Fruit fly (Drosophila melanogaster) whole organism, embryonic: ENCODE data around the gene CG12522.

Source experiments
- Abd-B ChIP-seq: fragments of 200-800 bp; sonication (Bioruptor generic); optimal IDR thresholded peaks from 2 replicates; lab custom pipeline; 2018; ENCODE audit warnings: missing biosample characterization, mild to moderate bottlenecking, missing genetic modification characterization, moderate library complexity
- Atf6 ChIP-seq: fragments of 200-800 bp; sonication (Bioruptor generic); IDR thresholded peaks from 2 replicates; pipeline ENCODE4 v1.3.6; 2022; ENCODE audit warnings: missing biosample characterization, missing genetic modification characterization
- Blimp-1 ChIP-seq: fragments of 200-800 bp; sonication (Bioruptor generic); optimal IDR thresholded peaks from 3 replicates; lab custom pipeline; 2018; ENCODE audit warnings: missing biosample characterization, missing genetic modification characterization, mild to moderate bottlenecking, moderate library complexity, missing genetic modification reagents
- CG10267 ChIP-seq: fragments of 200-800 bp; sonication (Bioruptor generic); optimal IDR thresholded peaks from 2 replicates; lab custom pipeline; 2018; ENCODE audit warnings: missing biosample characterization, mild to moderate bottlenecking, missing genetic modification characterization, moderate library complexity
- CG10959 ChIP-seq: fragments of 200-800 bp; sonication (Bioruptor generic); IDR thresholded peaks from 2 replicates; pipeline ENCODE4 v1.3.6; 2022; ENCODE audit warnings: missing biosample characterization, missing genetic modification characterization
- CG11723 ChIP-seq: fragments of 200-800 bp; sonication (Bioruptor generic); optimal IDR thresholded peaks from 2 replicates; lab custom pipeline; 2017; ENCODE audit warnings: missing biosample characterization, mild to moderate bottlenecking, missing genetic modification characterization
- CG13624 ChIP-seq: fragments of 200-800 bp; sonication (Bioruptor generic); optimal IDR thresholded peaks from 2 replicates; lab custom pipeline; 2016; ENCODE audit warnings: missing biosample characterization, missing genetic modification characterization
- CG16863 ChIP-seq: fragments of 200-800 bp; sonication (Bioruptor generic); optimal IDR thresholded peaks from 3 replicates; lab custom pipeline; 2016; ENCODE audit warnings: missing biosample characterization, missing genetic modification characterization
- CG18599 ChIP-seq: fragments of 200-800 bp; sonication (Bioruptor generic); optimal IDR thresholded peaks from 3 replicates; lab custom pipeline; 2017; ENCODE audit warnings: missing biosample characterization, missing genetic modification characterization, mild to moderate bottlenecking, moderate library complexity, missing genetic modification reagents
- CG3847 ChIP-seq: fragments of 200-800 bp; sonication (Bioruptor generic); IDR thresholded peaks from 2 replicates; pipeline ENCODE4 v1.3.6; 2022; ENCODE audit warnings: missing biosample characterization, missing genetic modification characterization
- CG4282 ChIP-seq: fragments of 200-800 bp; sonication (Bioruptor generic); optimal IDR thresholded peaks from 2 replicates; lab custom pipeline; 2016; ENCODE audit warnings: missing biosample characterization, missing genetic modification characterization
- CG4360 ChIP-seq: fragments of 200-800 bp; sonication (Bioruptor generic); IDR thresholded peaks from 2 replicates; pipeline ENCODE4 v1.3.6; 2022; ENCODE audit warnings: missing biosample characterization, missing genetic modification characterization
- CG4404 ChIP-seq: fragments of 200-800 bp; sonication (Bioruptor generic); IDR thresholded peaks from 2 replicates; pipeline ENCODE4 v1.3.6; 2022; ENCODE audit warnings: missing biosample characterization, missing genetic modification characterization
- CG6654 ChIP-seq: fragments of 200-800 bp; sonication (Bioruptor generic); optimal IDR thresholded peaks from 2 replicates; lab custom pipeline; 2017; ENCODE audit warnings: missing biosample characterization, mild to moderate bottlenecking, missing genetic modification characterization
- CG6765 ChIP-seq: fragments of 200-800 bp; sonication (Bioruptor generic); optimal IDR thresholded peaks from 3 replicates; lab custom pipeline; 2017; ENCODE audit warnings: missing biosample characterization, mild to moderate bottlenecking, missing genetic modification characterization
- CG7839 ChIP-seq: fragments of 200-800 bp; sonication (Bioruptor generic); optimal IDR thresholded peaks from 3 replicates; lab custom pipeline; 2018; ENCODE audit warnings: missing biosample characterization, mild to moderate bottlenecking, missing genetic modification characterization, moderate library complexity
- CG8281 ChIP-seq: fragments of 200-800 bp; sonication (Bioruptor generic); optimal IDR thresholded peaks from 2 replicates; lab custom pipeline; 2018; ENCODE audit warnings: missing biosample characterization, mild to moderate bottlenecking, missing genetic modification characterization, moderate library complexity
- CG8765 ChIP-seq: fragments of 200-800 bp; sonication (Bioruptor generic); IDR thresholded peaks from 2 replicates; pipeline ENCODE4 v1.3.6; 2022; ENCODE audit warnings: missing biosample characterization, missing genetic modification characterization
- CG8944 ChIP-seq: fragments of 200-800 bp; sonication (Bioruptor generic); optimal IDR thresholded peaks from 3 replicates; lab custom pipeline; 2016; ENCODE audit warnings: missing biosample characterization, missing genetic modification characterization
- CG9797 ChIP-seq: fragments of 200-800 bp; sonication (Bioruptor generic); optimal IDR thresholded peaks from 3 replicates; lab custom pipeline; 2018; ENCODE audit warnings: missing biosample characterization, mild to moderate bottlenecking, missing genetic modification characterization
- CG9932 ChIP-seq: fragments of 200-800 bp; sonication (Bioruptor generic); IDR thresholded peaks from 2 replicates; pipeline ENCODE4 v1.3.6; 2022; ENCODE audit warnings: missing biosample characterization, missing genetic modification characterization
- Doc3 ChIP-seq: fragments of 200-800 bp; sonication (Bioruptor generic); IDR thresholded peaks from 3 replicates; pipeline ENCODE4 v1.3.6; 2022; ENCODE audit warnings: missing biosample characterization, missing genetic modification characterization; ENCODE audit not compliant: partially characterized antibody
- Fer2 ChIP-seq: fragments of 200-800 bp; sonication (Bioruptor generic); optimal IDR thresholded peaks from 2 replicates; lab custom pipeline; 2018; ENCODE audit warnings: missing biosample characterization, mild to moderate bottlenecking, missing genetic modification characterization, moderate library complexity
- H15 ChIP-seq: fragments of 200-800 bp; sonication (Bioruptor generic); IDR thresholded peaks from 3 replicates; pipeline ENCODE4 v1.3.6; 2022; ENCODE audit warnings: missing biosample characterization, missing genetic modification characterization
- Hand ChIP-seq: fragments of 200-800 bp; sonication (Bioruptor generic); optimal IDR thresholded peaks from 2 replicates; lab custom pipeline; 2017; ENCODE audit warnings: mild to moderate bottlenecking, missing biosample characterization, missing genetic modification reagents, missing genetic modification characterization
- HmgZ ChIP-seq: fragments of 200-800 bp; sonication (Bioruptor generic); optimal IDR thresholded peaks from 2 replicates; lab custom pipeline; 2018; ENCODE audit warnings: missing biosample characterization, mild to moderate bottlenecking, missing genetic modification characterization
- MBD-R2 ChIP-seq: fragments of 200-800 bp; sonication (Bioruptor generic); IDR thresholded peaks from 2 replicates; pipeline ENCODE4 v1.3.6; 2022; ENCODE audit warnings: missing biosample characterization, missing genetic modification characterization
- Nf-YC ChIP-seq: fragments of 200-800 bp; optimal IDR thresholded peaks from 3 replicates; lab custom pipeline; 2019; ENCODE audit warnings: missing biosample characterization, mild to moderate bottlenecking, missing genetic modification characterization, moderate library complexity
- Oaz ChIP-seq: fragments of 200-800 bp; sonication (Bioruptor generic); IDR thresholded peaks from 2 replicates; pipeline ENCODE4 v1.3.6; 2022; ENCODE audit warnings: missing biosample characterization, missing genetic modification characterization
- Poxn ChIP-seq: fragments of 200-800 bp; sonication (Bioruptor generic); IDR thresholded peaks from 2 replicates; pipeline ENCODE4 v1.3.6; 2022; ENCODE audit warnings: missing biosample characterization, missing genetic modification characterization
- Tbp ChIP-seq: fragments of >200 bp; optimal IDR thresholded peaks from 2 replicates; lab custom pipeline; 2018; ENCODE audit warnings: missing biosample characterization, missing genetic modification characterization
- Usf ChIP-seq: fragments of 200-800 bp; sonication (Bioruptor generic); optimal IDR thresholded peaks from 2 replicates; lab custom pipeline; 2017; ENCODE audit warnings: missing genotype, missing biosample characterization, missing genetic modification characterization
- aop ChIP-seq: fragments of 200-800 bp; sonication (Bioruptor generic); IDR thresholded peaks from 2 replicates; pipeline ENCODE4 v1.3.6; 2022; ENCODE audit warnings: missing biosample characterization, missing genetic modification characterization
- bbx ChIP-seq: fragments of 200-800 bp; sonication (Bioruptor generic); IDR thresholded peaks from 2 replicates; pipeline ENCODE4 v1.3.6; 2022; ENCODE audit warnings: missing biosample characterization, missing genetic modification characterization; ENCODE audit not compliant: partially characterized antibody
- bowl ChIP-seq: fragments of 200-800 bp; sonication (Bioruptor generic); IDR thresholded peaks from 2 replicates; pipeline ENCODE4 v1.3.6; 2022; ENCODE audit warnings: missing biosample characterization, missing genetic modification characterization
- dan ChIP-seq: fragments of 200-800 bp; sonication (Bioruptor generic); IDR thresholded peaks from 2 replicates; pipeline ENCODE4 v1.3.6; 2022; ENCODE audit warnings: missing biosample characterization, missing genetic modification characterization
- disco-r ChIP-seq: fragments of 200-800 bp; sonication (Bioruptor generic); optimal IDR thresholded peaks from 2 replicates; lab custom pipeline; 2016; ENCODE audit warnings: missing biosample characterization, missing genetic modification characterization
- grau ChIP-seq: fragments of 200-800 bp; optimal IDR thresholded peaks from 3 replicates; lab custom pipeline; 2019; ENCODE audit warnings: missing biosample characterization, mild to moderate bottlenecking, missing genetic modification characterization, moderate library complexity
- klu ChIP-seq: fragments of 200-800 bp; sonication (Bioruptor generic); IDR thresholded peaks from 2 replicates; pipeline ENCODE4 v1.3.6; 2022; ENCODE audit warnings: missing biosample characterization, missing genetic modification characterization
- kni ChIP-seq: fragments of 200-800 bp; sonication (Bioruptor generic); optimal IDR thresholded peaks from 3 replicates; lab custom pipeline; 2017; ENCODE audit warnings: mild to moderate bottlenecking, missing biosample characterization, missing genetic modification reagents, missing genetic modification characterization
- pan ChIP-seq, 4 experiments: fragments of >200 bp in 3 of 4; fragments of 200-800 bp in 1 of 4; sonication (Bioruptor generic) in 1 of 4; optimal IDR thresholded peaks in 3 of 4; IDR thresholded peaks in 1 of 4; 2 replicates each; pipeline versions ENCODE4 v1.3.6 to Lab custom; 2017 to 2022; ENCODE audit warnings: missing biosample characterization in 2 of 4, missing genetic modification characterization in 2 of 4, mixed read lengths in 1 of 4
- peb ChIP-seq: fragments of 200-800 bp; sonication (Bioruptor generic); IDR thresholded peaks from 2 replicates; pipeline ENCODE4 v1.3.6; 2022; ENCODE audit warnings: missing biosample characterization, missing genetic modification characterization
- psq ChIP-seq: fragments of 200-800 bp; sonication (Bioruptor generic); optimal IDR thresholded peaks from 2 replicates; lab custom pipeline; 2017; ENCODE audit warnings: missing biosample characterization, missing genetic modification characterization
- seq ChIP-seq: fragments of 200-800 bp; sonication (Bioruptor generic); IDR thresholded peaks from 2 replicates; pipeline ENCODE4 v1.3.6; 2022; ENCODE audit warnings: missing biosample characterization, missing genetic modification characterization
- sna ChIP-seq: fragments of 200-800 bp; sonication (Bioruptor generic); IDR thresholded peaks from 2 replicates; pipeline ENCODE4 v1.3.6; 2022; ENCODE audit warnings: missing biosample characterization, missing genetic modification characterization; ENCODE audit not compliant: partially characterized antibody
- sqz ChIP-seq: fragments of 200-800 bp; sonication (Bioruptor generic); optimal IDR thresholded peaks from 3 replicates; lab custom pipeline; 2018; ENCODE audit warnings: missing biosample characterization, mild to moderate bottlenecking, missing genetic modification characterization
- stwl ChIP-seq: fragments of 200-800 bp; sonication (Bioruptor generic); optimal IDR thresholded peaks from 3 replicates; lab custom pipeline; 2018; ENCODE audit warnings: missing biosample characterization, mild to moderate bottlenecking, missing genetic modification characterization, moderate library complexity
- tin ChIP-seq: fragments of 200-800 bp; sonication (Bioruptor generic); optimal IDR thresholded peaks from 3 replicates; lab custom pipeline; 2016; ENCODE audit warnings: missing biosample characterization, missing genetic modification characterization
- vvl ChIP-seq: fragments of 200-800 bp; sonication (Bioruptor generic); IDR thresholded peaks from 2 replicates; pipeline ENCODE4 v1.3.6; 2022; ENCODE audit warnings: missing biosample characterization, missing genetic modification characterization

CG12522 gene

dm6 chr3L:11084557-11085231 lies 23.3 kb upstream of the CG12522 start (continued):
- peak; percentile 76; the same call in 1 of the 2 replicates for TF ChIP-seq MBD-R2 (GFP tag; lab: Robert Waterston, UW)
- peak; percentile 94 for TF ChIP-seq HmgZ (tag; lab: Kevin White, UChicago)
- TF ChIP-seq tin (GFP tag; lab: Kevin White, UChicago) = peak; percentile 97
- TF ChIP-seq CG10267 (tag; lab: Kevin White, UChicago) = peak; percentile 94
- no peak for TF ChIP-seq Doc3 (GFP tag; lab: Robert Waterston, UW)
- TF ChIP-seq CG16863 (GFP tag; lab: Kevin White, UChicago) = peak; percentile 97
- TF ChIP-seq CG13624 (GFP tag; lab: Kevin White, UChicago) = peak; percentile 96
- TF ChIP-seq peb (GFP tag; lab: Robert Waterston, UW) = peak; percentile 91
- peak; percentile 85 for TF ChIP-seq Hand
- TF ChIP-seq disco-r = peak; percentile 92
- TF ChIP-seq CG4282 (GFP tag; lab: Kevin White, UChicago) = peak; percentile 90
- peak; percentile 53; the same call in 1 of the 2 replicates for TF ChIP-seq Poxn
- no peak for TF ChIP-seq Nf-YC (tag; lab: Kevin White, UChicago)
- peak; percentile 86 for TF ChIP-seq CG4360 (GFP tag; lab: Robert Waterston, UW)
- peak; percentile 90 for TF ChIP-seq CG3847 (GFP tag; lab: Robert Waterston, UW)
- peak; percentile 80 for TF ChIP-seq CG9932 (GFP tag; lab: Robert Waterston, UW)
- TF ChIP-seq vvl (GFP tag; lab: Robert Waterston, UW) = peak; percentile 99
- TF ChIP-seq CG8944 = peak; percentile 94
- TF ChIP-seq Atf6 (GFP tag; lab: Robert Waterston, UW) = peak; percentile 93
- TF ChIP-seq CG6765 (GFP tag; lab: Kevin White, UChicago) = peak; percentile 62
- TF ChIP-seq Abd-B (GFP tag; lab: Kevin White, UChicago) = peak; percentile 95
- TF ChIP-seq CG7839 = peak; percentile 98
- peak; percentile 95 for TF ChIP-seq CG10959 (GFP tag; lab: Robert Waterston, UW)
- peak; percentile 62 for TF ChIP-seq stwl (tag; lab: Kevin White, UChicago)
- peak; percentile 77 for TF ChIP-seq Usf
- TF ChIP-seq sna (GFP tag; lab: Robert Waterston, UW) = no peak
- TF ChIP-seq CG8765 = peak; percentile 87
- peak; percentile 92 for TF ChIP-seq CG18599 (GFP tag; lab: Kevin White, UChicago)
- TF ChIP-seq bowl (GFP tag; lab: Robert Waterston, UW) = peak; percentile 93
- peak; percentile 91 for TF ChIP-seq psq (GFP tag; lab: Kevin White, UChicago)
- no peak for TF ChIP-seq Tbp (GFP tag; lab: Kevin White, UChicago)
- peak; percentile 79 for TF ChIP-seq klu (GFP tag; lab: Robert Waterston, UW)
- no peak for TF ChIP-seq bbx (GFP tag; lab: Robert Waterston, UW)
- peak; percentile 93 for TF ChIP-seq grau (tag; lab: Kevin White, UChicago)
- peak; percentile 88 for TF ChIP-seq CG8281 (tag; lab: Kevin White, UChicago)
- TF ChIP-seq CG11723 (GFP tag; lab: Kevin White, UChicago) = peak; percentile 94
- peak; percentile 95 for TF ChIP-seq seq (GFP tag; lab: Robert Waterston, UW)
- TF ChIP-seq sqz (GFP tag; lab: Kevin White, UChicago) = peak; percentile 97
- no peak for TF ChIP-seq pan (optimal IDR thresholded peaks at IDR 0.05; lab: Kevin White, UChicago)
- peak in 1 of 2 experiments; percentile 98 for TF ChIP-seq pan (GFP tag; optimal IDR thresholded peaks at IDR 0.05 in 1 of 2, IDR thresholded peaks at IDR 0.05 in 1 of 2)
- peak; percentile 78 for TF ChIP-seq CG6654 (GFP tag; lab: Kevin White, UChicago)
- peak; percentile 95 for TF ChIP-seq Blimp-1 (GFP tag; lab: Kevin White, UChicago)
- peak; percentile 46 for TF ChIP-seq CG9797 (GFP tag; lab: Kevin White, UChicago)
- TF ChIP-seq H15 = peak; percentile 95
- TF ChIP-seq aop (GFP tag; lab: Robert Waterston, UW) = peak; percentile 92
- TF ChIP-seq CG4404 (GFP tag; lab: Robert Waterston, UW) = peak; percentile 91
- peak; percentile 41 for TF ChIP-seq kni (GFP tag; lab: Kevin White, UChicago)
- TF ChIP-seq Fer2 = peak; percentile 58
- peak; percentile 87 for TF ChIP-seq Oaz
- TF ChIP-seq dan (GFP tag; lab: Robert Waterston, UW) = peak; percentile 87
